Worm (Caenorhabditis elegans): ENCODE results near the gene F54E4.3.

The F54E4.3 gene

DNA sequence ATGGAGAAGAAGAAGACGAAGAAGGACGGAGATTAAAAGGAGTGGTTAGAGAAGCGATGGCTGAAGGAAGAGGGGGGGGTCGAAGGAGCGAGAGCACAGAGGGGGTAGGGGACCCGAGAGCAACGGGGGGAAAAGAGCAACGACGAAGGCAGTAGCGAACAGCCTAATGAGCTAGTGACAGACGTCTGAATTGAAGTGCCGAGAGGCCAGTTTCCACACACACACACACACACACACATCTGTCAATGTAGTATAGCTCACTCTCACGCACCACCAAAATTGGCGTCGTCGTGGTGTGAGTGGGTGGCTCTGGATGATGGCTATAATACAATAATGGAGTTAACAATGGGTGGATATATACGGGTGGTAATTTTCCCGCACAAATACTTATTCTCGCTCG is 491 bp upstream of the F54E4.3 start (continued):
- TF ChIP-seq ceh-8 (GFP tag; optimal IDR thresholded peaks at IDR 0.05): peak; percentile 25

DNA sequence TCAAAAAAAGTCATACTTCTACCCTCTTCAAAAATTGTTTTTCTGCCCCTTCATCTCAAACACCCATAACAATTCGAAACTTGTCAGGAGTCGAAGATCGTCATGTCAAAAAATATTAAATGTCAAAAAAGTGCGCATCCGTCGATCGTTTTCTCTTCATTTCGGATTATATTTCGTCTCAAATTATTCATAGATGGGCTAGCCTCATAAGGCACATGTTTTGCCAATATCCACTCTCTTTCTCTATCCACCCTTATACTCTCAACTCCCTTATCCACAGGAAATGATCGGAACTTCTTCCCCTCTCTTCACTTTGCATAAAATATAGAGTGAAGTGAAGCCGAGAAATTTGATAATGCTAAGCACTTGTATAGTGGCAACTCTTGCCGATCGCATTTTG is 2.5 kb downstream of the F54E4.3 start:
- peak; percentile 1 for TF ChIP-seq fkh-8 (tag; optimal IDR thresholded peaks at IDR 0.05)
- peak; percentile 38 for TF ChIP-seq lin-14 (GFP tag; optimal IDR thresholded peaks at IDR 0.05)
- TF ChIP-seq efl-1 (optimal IDR thresholded peaks at IDR 0.05): no peak
- TF ChIP-seq efl-1 (GFP tag; optimal IDR thresholded peaks at IDR 0.05 in 1 of 2): peak in 1 of 2 experiments; percentile 20
- TF ChIP-seq unc-30 (tag; optimal IDR thresholded peaks at IDR 0.05): no peak
- no peak for TF ChIP-seq rnt-1 (tag; optimal IDR thresholded peaks at IDR 0.05)

DNA sequence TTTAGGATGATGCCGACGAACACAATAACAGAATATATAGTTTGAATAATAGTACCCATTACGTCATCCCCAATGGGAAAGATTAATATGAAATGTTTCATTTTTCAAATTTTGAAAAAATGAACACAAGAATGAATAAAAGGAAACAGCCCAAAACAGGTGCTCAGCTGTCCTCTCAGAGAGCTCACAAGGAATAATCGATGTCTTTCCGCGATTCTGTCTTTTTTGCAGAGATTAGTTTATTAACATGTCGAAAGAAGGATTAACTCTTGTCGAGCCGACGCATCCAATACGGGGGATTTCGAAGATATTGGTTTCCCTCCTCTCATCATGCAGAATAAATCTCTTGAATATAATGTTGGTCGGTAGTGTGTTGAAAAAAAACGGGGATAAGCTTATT is 7.4 kb downstream of the F54E4.3 start, which contains the start of gene F54E4.2:
Gene F54E4.2, minus strand, starts transcription at position 101 of the 400 bp plus-strand sequence.
- TF ChIP-seq dsc-1 (tag; optimal IDR thresholded peaks at IDR 0.05): peak; percentile 55
- no peak for TF ChIP-seq fos-1 (tag; optimal IDR thresholded peaks at IDR 0.05)
- no peak for TF ChIP-seq tbx-2 (tag; optimal IDR thresholded peaks at IDR 0.05)
- no peak for TF ChIP-seq ceh-82 (tag; optimal IDR thresholded peaks at IDR 0.05)
- TF ChIP-seq unc-98 (GFP tag; IDR thresholded peaks at IDR 0.05): no peak
- no peak for TF ChIP-seq isw-1 (GFP tag; IDR thresholded peaks at IDR 0.05)

DNA sequence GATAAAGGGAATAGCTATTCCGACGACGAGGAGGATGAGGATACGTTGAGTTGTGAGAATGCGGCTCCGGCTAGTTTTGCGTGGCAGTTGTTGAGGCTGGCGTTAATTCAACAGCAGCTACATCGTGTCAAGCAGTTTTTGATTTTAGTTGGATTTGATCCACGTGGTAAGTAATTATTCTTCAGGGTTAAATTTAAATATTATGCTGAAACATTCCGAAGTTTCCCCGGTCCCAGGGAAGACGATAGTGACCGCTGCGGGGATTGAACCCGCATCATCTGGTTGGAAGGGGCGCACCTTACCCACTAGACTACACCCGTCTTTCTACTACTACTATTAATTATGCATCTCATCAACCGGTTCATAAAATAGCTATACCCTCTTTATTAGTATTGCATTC is 15.0 kb downstream of the F54E4.3 start:
- no peak for TF ChIP-seq ets-5 (GFP tag; IDR thresholded peaks at IDR 0.05)
- TF ChIP-seq mep-1 (tag; optimal IDR thresholded peaks at IDR 0.05): no peak
- TF ChIP-seq nhr-90 (tag; optimal IDR thresholded peaks at IDR 0.05; ENCODE audit: poor library complexity): no peak
- TF ChIP-seq ceh-82 (tag; optimal IDR thresholded peaks at IDR 0.05): no peak
- no peak for TF ChIP-seq C16A3.4 (tag; optimal IDR thresholded peaks at IDR 0.05)
- no peak for TF ChIP-seq aly-2 (tag; optimal IDR thresholded peaks at IDR 0.05)
- TF ChIP-seq vab-15 (tag; optimal IDR thresholded peaks at IDR 0.05): no peak
- TF ChIP-seq elt-2 (tag; optimal IDR thresholded peaks at IDR 0.05): no peak
- no peak for TF ChIP-seq skn-1 (tag; optimal IDR thresholded peaks at IDR 0.05)

DNA sequence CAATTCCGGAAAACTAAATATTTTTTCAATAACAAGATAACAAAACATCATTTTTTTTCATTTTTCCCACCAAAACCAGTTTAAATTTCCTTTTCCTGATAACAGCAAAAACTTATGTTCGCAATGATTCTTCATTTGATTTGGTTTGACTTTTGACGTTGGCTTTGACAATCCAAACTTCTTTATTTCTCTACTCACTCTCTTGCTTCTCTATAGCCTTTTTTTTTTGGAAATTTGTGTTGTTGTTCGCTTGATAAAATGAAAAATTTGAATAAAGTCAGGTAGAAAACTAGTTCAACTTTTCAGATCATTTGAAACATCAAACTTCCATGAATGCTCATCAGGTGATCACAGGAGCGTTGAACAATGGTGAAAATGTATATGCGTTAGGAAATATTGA is 25.1 kb downstream of the F54E4.3 start, which contains the start of gene rbc-1:
Gene rbc-1, plus strand, starts transcription at position 301 of the 400 bp plus-strand sequence.
- TF ChIP-seq ets-5 (GFP tag; IDR thresholded peaks at IDR 0.05) (no peak), elt-2 (tag; optimal IDR thresholded peaks at IDR 0.05) (no peak), nhr-19 (GFP tag; conservative IDR thresholded peaks at IDR 0.05) (no peak), ceh-90 (tag; optimal IDR thresholded peaks at IDR 0.05) (no peak), zag-1 (tag; optimal IDR thresholded peaks at IDR 0.05) (no peak), nhr-71 (tag; optimal IDR thresholded peaks at IDR 0.05) (no peak)

DNA sequence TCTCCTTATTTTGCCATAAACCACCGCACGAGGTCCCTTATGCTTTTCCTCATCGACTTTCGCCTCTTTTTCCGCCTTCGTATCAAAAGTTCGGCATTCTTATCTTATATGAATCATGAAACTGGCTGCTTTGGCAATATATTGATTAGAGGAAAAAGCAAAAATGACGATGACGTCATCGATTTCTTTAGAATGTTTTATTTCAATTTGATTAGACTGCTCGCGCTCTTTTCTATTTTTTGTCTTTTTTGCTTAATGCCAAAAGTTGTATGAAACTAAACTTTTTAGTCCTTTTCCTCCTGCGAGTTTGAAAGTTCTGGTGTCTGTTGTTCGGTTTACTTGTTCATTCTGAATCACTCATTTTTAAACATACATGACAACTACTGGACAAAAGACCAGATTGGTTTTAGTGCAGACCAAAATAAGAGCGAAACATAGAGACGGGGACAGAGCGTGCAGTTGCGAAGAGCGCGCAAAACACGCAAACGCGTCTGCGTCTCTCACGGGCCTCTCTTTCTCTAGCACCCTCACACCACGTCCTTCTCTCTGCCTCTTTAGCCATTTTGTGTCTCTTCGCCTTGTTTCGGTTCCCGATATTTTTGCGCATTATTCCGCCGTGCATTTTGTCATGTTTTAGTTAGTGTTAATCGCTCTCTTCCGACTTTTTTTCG is 26.0 kb downstream of the F54E4.3 start:
- TF ChIP-seq egl-13 (tag; optimal IDR thresholded peaks at IDR 0.05) (no peak), unc-130 (tag; optimal IDR thresholded peaks at IDR 0.05) (no peak), dsc-1 (tag; optimal IDR thresholded peaks at IDR 0.05) (peak; percentile 29), fkh-8 (tag; optimal IDR thresholded peaks at IDR 0.05) (peak; percentile 53), nhr-85 (tag) (peak; percentile 76), sox-4 (tag; optimal IDR thresholded peaks at IDR 0.05) (no peak), hlh-17 (GFP tag; optimal IDR thresholded peaks at IDR 0.05; ENCODE audit: borderline replicate concordance) (no peak), ceh-63 (GFP tag; optimal IDR thresholded peaks at IDR 0.05) (no peak), ceh-88 (GFP tag; IDR thresholded peaks at IDR 0.05) (no peak), zag-1 (tag; optimal IDR thresholded peaks at IDR 0.05) (no peak), aly-2 (tag; optimal IDR thresholded peaks at IDR 0.05) (no peak), ztf-11 (tag; optimal IDR thresholded peaks at IDR 0.05) (no peak), snpc-4 (tag; optimal IDR thresholded peaks at IDR 0.05) (no peak), tbx-2 (tag; optimal IDR thresholded peaks at IDR 0.05) (no peak), lin-39 (tag; optimal IDR thresholded peaks at IDR 0.05) (no peak), aha-1 (tag; optimal IDR thresholded peaks at IDR 0.05) (no peak), nhr-20 (tag; optimal IDR thresholded peaks at IDR 0.05) (peak; percentile 37), xbp-1 (tag; optimal IDR thresholded peaks at IDR 0.05) (peak; percentile 38), nhr-12 (tag; optimal IDR thresholded peaks at IDR 0.05) (no peak), rnt-1 (tag; optimal IDR thresholded peaks at IDR 0.05) (peak; percentile 44), hlh-4 (tag; optimal IDR thresholded peaks at IDR 0.05) (no peak), dpl-1 (GFP tag; optimal IDR thresholded peaks at IDR 0.05) (no peak), swsn-7 (tag; optimal IDR thresholded peaks at IDR 0.05) (peak; percentile 47), ceh-8 (GFP tag; optimal IDR thresholded peaks at IDR 0.05) (peak; percentile 17)
